Worm (Caenorhabditis elegans): ENCODE measurements around the gene F20A1.4.

- TF ChIP-seq nhr-237 (tag; optimal IDR thresholded peaks at IDR 0.05) = no peak
- TF ChIP-seq unc-130 (GFP tag; optimal IDR thresholded peaks at IDR 0.05) = no peak
- no peak for TF ChIP-seq dmd-8 (GFP tag; IDR thresholded peaks at IDR 0.05)
Observed at ce11 chrV:6969950-6970532, 51.6 kb downstream of the F20A1.4 start, which contains the start of gene ptr-15.

Measured in whole organism, L4 larva.